Fruit fly (Drosophila melanogaster) whole organism, wandering third instar larva: ENCODE data around the gene CG43896.

Source experiments
- GATAd ChIP-seq: sonication (Bioruptor generic); optimal IDR thresholded peaks from 2 replicates; lab custom pipeline; 2016; ENCODE audit warnings: missing biosample characterization, missing genetic modification characterization
- HLH106 ChIP-seq: fragments of 200-800 bp; optimal IDR thresholded peaks from 3 replicates; lab custom pipeline; 2019; ENCODE audit warnings: missing biosample characterization, mild to moderate bottlenecking, missing genetic modification characterization, moderate library complexity
- Mio ChIP-seq: sonication (Bioruptor generic); optimal IDR thresholded peaks from 2 replicates; lab custom pipeline; 2016; ENCODE audit warnings: missing biosample characterization, missing genetic modification characterization
- Myc ChIP-seq: fragments of >200 bp; optimal IDR thresholded peaks from 2 replicates; lab custom pipeline; 2017
- h ChIP-seq: fragments of 200-800 bp; sonication (Bioruptor generic); optimal IDR thresholded peaks from 3 replicates; lab custom pipeline; 2016; ENCODE audit warnings: missing biosample characterization, mild to moderate bottlenecking, missing genetic modification characterization
- lola ChIP-seq: fragments of >200 bp; optimal IDR thresholded peaks from 2 replicates; lab custom pipeline; 2017; ENCODE audit warnings: missing biosample characterization, missing genetic modification characterization
- pan ChIP-seq: fragments of >200 bp; optimal IDR thresholded peaks from 2 replicates; lab custom pipeline; 2017
- rgr ChIP-seq: fragments of 200-800 bp; sonication (Bioruptor generic); optimal IDR thresholded peaks from 3 replicates; lab custom pipeline; 2016; ENCODE audit warnings: missing biosample characterization, mild to moderate bottlenecking, missing genetic modification characterization
- usp ChIP-seq: fragments of >200 bp; optimal IDR thresholded peaks from 2 replicates; lab custom pipeline; 2017; ENCODE audit warnings: missing biosample characterization, missing genetic modification characterization

dm6 chr3L:12028534-12029029, 52.7 kb downstream of the CG43896 start:
- no peak for TF ChIP-seq Mio (GFP tag; lab: Kevin White, UChicago)
- no peak for TF ChIP-seq Myc (lab: Kevin White, UChicago)
- TF ChIP-seq lola (GFP tag; lab: Kevin White, UChicago): no peak
- TF ChIP-seq GATAd (GFP tag; lab: Kevin White, UChicago): no peak
- no peak for TF ChIP-seq h (GFP tag; lab: Kevin White, UChicago)
- TF ChIP-seq HLH106 (tag; lab: Kevin White, UChicago): no peak
- no peak for TF ChIP-seq rgr (GFP tag; lab: Kevin White, UChicago)
- TF ChIP-seq usp: no peak
- no peak for TF ChIP-seq pan (lab: Kevin White, UChicago)
